Worm (Caenorhabditis elegans) whole organism, L1 larva: Measurements from ENCODE around the gene cyp-35A3.
A peak's percentile ranks its signal among the peaks of the same experiment; 100 is the strongest.

Source experiments
- C34B4.2 ChIP-seq: sonication (generic microtip); optimal IDR thresholded peaks from 2 replicates; lab custom pipeline; 2017; ENCODE audit warnings: mild to moderate bottlenecking, missing genetic modification characterization, missing compliant biosample characterization
- aha-1 ChIP-seq: fragments of 150-350 bp; optimal IDR thresholded peaks from 2 replicates; lab custom pipeline; 2014; ENCODE audit warnings: missing biosample characterization, missing genetic modification characterization
- ama-1 ChIP-seq: fragments of 150-350 bp; optimal IDR thresholded peaks from 2 replicates; lab custom pipeline; 2014
- blmp-1 ChIP-seq: fragments of 150-350 bp; optimal IDR thresholded peaks from 2 replicates; lab custom pipeline; 2014; ENCODE audit warnings: missing biosample characterization, missing genetic modification characterization
- dpl-1 ChIP-seq, 3 experiments: fragments of 150-350 bp in 2 of 3; sonication (generic microtip) in 1 of 3; optimal IDR thresholded peaks; 2 replicates each; lab custom pipeline; 2014 to 2017; ENCODE audit warnings: missing biosample characterization in 3 of 3, missing genetic modification characterization in 3 of 3, missing genetic modification reagents in 3 of 3
- fkh-10 ChIP-seq: sonication (generic microtip); optimal IDR thresholded peaks from 2 replicates; lab custom pipeline; 2017; ENCODE audit warnings: missing biosample characterization, missing genetic modification reagents, missing genetic modification characterization
- mdl-1 ChIP-seq, 2 experiments: fragments of 150-350 bp; optimal IDR thresholded peaks; 2 replicates each; lab custom pipeline; 2014 to 2017; ENCODE audit warnings: missing biosample characterization in 2 of 2, missing genetic modification characterization in 2 of 2, inconsistent platforms in 1 of 2
- nhr-11 ChIP-seq: fragments of 150-350 bp; optimal IDR thresholded peaks from 2 replicates; lab custom pipeline; 2014; ENCODE audit warnings: missing biosample characterization, missing genetic modification characterization
- nhr-76 ChIP-seq: sonication (generic microtip); optimal IDR thresholded peaks from 2 replicates; lab custom pipeline; 2017; ENCODE audit warnings: missing biosample characterization, missing genetic modification characterization
- pag-3 ChIP-seq: sonication (generic microtip); optimal IDR thresholded peaks from 2 replicates; lab custom pipeline; 2017; ENCODE audit warnings: missing genetic modification characterization, mild to moderate bottlenecking, missing compliant biosample characterization, antibody characterized with exemption, borderline replicate concordance; ENCODE audit not compliant: insufficient read depth
- swsn-7 ChIP-seq: sonication (generic microtip); optimal IDR thresholded peaks from 2 replicates; lab custom pipeline; 2016; ENCODE audit warnings: missing genetic modification characterization, missing compliant biosample characterization
- tbx-2 ChIP-seq: sonication (generic microtip); optimal IDR thresholded peaks from 2 replicates; lab custom pipeline; 2016; ENCODE audit warnings: missing genetic modification characterization, missing compliant biosample characterization
- unc-62 ChIP-seq: fragments of 150-350 bp; optimal IDR thresholded peaks from 2 replicates; lab custom pipeline; 2014; ENCODE audit warnings: missing biosample characterization, missing genetic modification reagents, missing genetic modification characterization

- TF ChIP-seq mdl-1 (tag; optimal IDR thresholded peaks at IDR 0.05; lab: Kevin White, UChicago) (no peak), nhr-11 (no peak), dpl-1 (GFP tag; optimal IDR thresholded peaks at IDR 0.05; lab: Kevin White, UChicago) (no peak), aha-1 (tag; lab: Kevin White, UChicago) (no peak), tbx-2 (tag; lab: Kevin White, UChicago) (no peak), ama-1 (lab: Kevin White, UChicago) (no peak), nhr-76 (tag; lab: Kevin White, UChicago) (no peak), fkh-10 (GFP tag; lab: Kevin White, UChicago) (no peak), blmp-1 (tag; lab: Kevin White, UChicago) (peak; percentile 36), swsn-7 (tag; lab: Kevin White, UChicago) (no peak), C34B4.2 (tag; lab: Kevin White, UChicago) (no peak), unc-62 (GFP tag; lab: Kevin White, UChicago) (no peak), pag-3 (tag; lab: Kevin White, UChicago) (no peak)
Observed at ce11 chrV:3989070-3989469, 33.3 kb upstream of the cyp-35A3 start, which contains the start of gene nlp-27.
